Worm (Caenorhabditis elegans) whole organism, L1 larva: Measurements from ENCODE around the gene nlp-50.

Experiments
- C04F5.9 ChIP-seq: sonication (generic microtip); optimal IDR thresholded peaks from 2 replicates; lab custom pipeline; 2016; ENCODE audit warnings: missing genetic modification characterization, missing compliant biosample characterization
- C16A3.4 ChIP-seq: fragments of 150-350 bp; optimal IDR thresholded peaks from 2 replicates; lab custom pipeline; 2014; ENCODE audit warnings: missing biosample characterization, missing genetic modification characterization
- C34B4.2 ChIP-seq: sonication (generic microtip); optimal IDR thresholded peaks from 2 replicates; lab custom pipeline; 2017; ENCODE audit warnings: mild to moderate bottlenecking, missing genetic modification characterization, missing compliant biosample characterization
- aha-1 ChIP-seq: fragments of 150-350 bp; optimal IDR thresholded peaks from 2 replicates; lab custom pipeline; 2014; ENCODE audit warnings: missing biosample characterization, missing genetic modification characterization
- ama-1 ChIP-seq: fragments of 150-350 bp; optimal IDR thresholded peaks from 2 replicates; lab custom pipeline; 2014
- blmp-1 ChIP-seq: fragments of 150-350 bp; optimal IDR thresholded peaks from 2 replicates; lab custom pipeline; 2014; ENCODE audit warnings: missing biosample characterization, missing genetic modification characterization
- ceh-8 ChIP-seq: fragments of 200-800 bp; sonication (Bioruptor generic); optimal IDR thresholded peaks from 2 replicates; lab custom pipeline; 2018; ENCODE audit warnings: mild to moderate bottlenecking, missing genetic modification characterization, moderate library complexity, missing compliant biosample characterization
- ceh-82 ChIP-seq, 3 experiments: fragments of 150-350 bp in 1 of 3; sonication (generic microtip) in 2 of 3; optimal IDR thresholded peaks; 2 replicates each; lab custom pipeline; 2014 to 2017; ENCODE audit warnings: missing biosample characterization in 3 of 3, missing genetic modification characterization in 3 of 3
- ceh-88 ChIP-seq: fragments of 200-800 bp; sonication (Bioruptor generic); IDR thresholded peaks from 2 replicates; pipeline ENCODE4 v1.3.6; 2022; ENCODE audit warnings: missing genetic modification characterization, missing compliant biosample characterization
- ceh-90 ChIP-seq: sonication (generic microtip); optimal IDR thresholded peaks from 2 replicates; lab custom pipeline; 2016; ENCODE audit warnings: missing genetic modification characterization, missing compliant biosample characterization
- dpl-1 ChIP-seq, 3 experiments: fragments of 150-350 bp in 2 of 3; sonication (generic microtip) in 1 of 3; optimal IDR thresholded peaks; 2 replicates each; lab custom pipeline; 2014 to 2017; ENCODE audit warnings: missing biosample characterization in 3 of 3, missing genetic modification characterization in 3 of 3, missing genetic modification reagents in 3 of 3
- dsc-1 ChIP-seq: sonication (generic microtip); optimal IDR thresholded peaks from 2 replicates; lab custom pipeline; 2016; ENCODE audit warnings: mild to moderate bottlenecking, missing genetic modification characterization, missing compliant biosample characterization
- efl-1 ChIP-seq, 4 experiments: fragments of 150-350 bp; optimal IDR thresholded peaks in 3 of 4; peaks in 1 of 4; 1 replicate in 1 of 4; 2 replicates in 3 of 4; lab custom pipeline; 2014; ENCODE audit warnings: missing biosample characterization in 2 of 4, missing genetic modification characterization in 2 of 4, missing genetic modification reagents in 2 of 4
- egl-13 ChIP-seq: sonication (generic microtip); optimal IDR thresholded peaks from 2 replicates; lab custom pipeline; 2016; ENCODE audit warnings: missing genotype, missing genetic modification reagents, missing genetic modification characterization, missing compliant biosample characterization
- elt-2 ChIP-seq: sonication (generic microtip); optimal IDR thresholded peaks from 2 replicates; lab custom pipeline; 2016; ENCODE audit warnings: missing genetic modification characterization, mild to moderate bottlenecking, inconsistent platforms, missing compliant biosample characterization, missing genetic modification reagents
- elt-3 ChIP-seq, 6 experiments: fragments of 150-350 bp in 1 of 6; sonication (generic microtip); optimal IDR thresholded peaks; 2 replicates each; lab custom pipeline; 2017 to 2018; ENCODE audit warnings: missing biosample characterization in 6 of 6, missing genetic modification characterization in 6 of 6, inconsistent platforms in 1 of 6
- ets-5 ChIP-seq: fragments of 200-800 bp; sonication (Bioruptor generic); IDR thresholded peaks from 2 replicates; pipeline ENCODE4 v1.3.6; 2022; ENCODE audit warnings: missing genetic modification characterization, missing compliant biosample characterization
- fkh-10 ChIP-seq: sonication (generic microtip); optimal IDR thresholded peaks from 2 replicates; lab custom pipeline; 2017; ENCODE audit warnings: missing biosample characterization, missing genetic modification reagents, missing genetic modification characterization
- fkh-8 ChIP-seq: sonication (generic microtip); optimal IDR thresholded peaks from 2 replicates; lab custom pipeline; 2016; ENCODE audit warnings: mild to moderate bottlenecking, missing genetic modification characterization, missing compliant biosample characterization
- hlh-17 ChIP-seq: fragments of 200-800 bp; sonication (Bioruptor generic); optimal IDR thresholded peaks from 2 replicates; lab custom pipeline; 2018; ENCODE audit warnings: missing genetic modification characterization, mild to moderate bottlenecking, missing compliant biosample characterization, moderate library complexity, borderline replicate concordance
- hlh-4 ChIP-seq: sonication (generic microtip); optimal IDR thresholded peaks from 2 replicates; lab custom pipeline; 2016; ENCODE audit warnings: mild to moderate bottlenecking, missing genetic modification characterization, missing compliant biosample characterization
- irx-1 ChIP-seq: sonication (generic microtip); optimal IDR thresholded peaks from 2 replicates; lab custom pipeline; 2016; ENCODE audit warnings: missing genetic modification characterization, missing compliant biosample characterization
- isw-1 ChIP-seq: fragments of 200-800 bp; sonication (Bioruptor generic); IDR thresholded peaks from 2 replicates; pipeline ENCODE4 v1.3.6; 2022; ENCODE audit warnings: missing genetic modification characterization, missing compliant biosample characterization
- lin-13 ChIP-seq: fragments of 150-350 bp; optimal IDR thresholded peaks from 2 replicates; lab custom pipeline; 2014; ENCODE audit warnings: missing biosample characterization, missing genetic modification reagents, missing genetic modification characterization
- lin-14 ChIP-seq: fragments of 200-800 bp; sonication (Bioruptor generic); optimal IDR thresholded peaks from 2 replicates; lab custom pipeline; 2018; ENCODE audit warnings: mild to moderate bottlenecking, missing genetic modification characterization, moderate library complexity, missing compliant biosample characterization
- lin-15B ChIP-seq: fragments of 150-350 bp; sonication (generic microtip); optimal IDR thresholded peaks from 3 replicates; lab custom pipeline; 2014; ENCODE audit warnings: missing biosample characterization, missing genetic modification characterization
- lin-39 ChIP-seq: fragments of 150-350 bp; optimal IDR thresholded peaks from 2 replicates; lab custom pipeline; 2014; ENCODE audit warnings: missing biosample characterization, missing genetic modification reagents, missing genetic modification characterization
- lsy-2 ChIP-seq, 2 experiments: fragments of 150-350 bp; optimal IDR thresholded peaks; 2 replicates each; lab custom pipeline; 2014; ENCODE audit warnings: missing biosample characterization in 2 of 2, missing genetic modification characterization in 2 of 2
- mab-9 ChIP-seq: fragments of 200-800 bp; sonication (Bioruptor generic); IDR thresholded peaks from 2 replicates; pipeline ENCODE4 v1.3.6; 2022; ENCODE audit warnings: missing genetic modification reagents, missing genetic modification characterization, missing compliant biosample characterization
- nhr-11 ChIP-seq: fragments of 150-350 bp; optimal IDR thresholded peaks from 2 replicates; lab custom pipeline; 2014; ENCODE audit warnings: missing biosample characterization, missing genetic modification characterization
- nhr-12 ChIP-seq: sonication (generic microtip); optimal IDR thresholded peaks from 2 replicates; lab custom pipeline; 2017; ENCODE audit warnings: missing biosample characterization, missing genetic modification characterization
- nhr-19 ChIP-seq: fragments of 200-800 bp; sonication (Bioruptor generic); conservative IDR thresholded peaks from 2 replicates; pipeline ENCODE4 v1.3.6; 2022; ENCODE audit warnings: missing genetic modification characterization, missing compliant biosample characterization
- nhr-28 ChIP-seq: fragments of 150-350 bp; optimal IDR thresholded peaks from 2 replicates; lab custom pipeline; 2014; ENCODE audit warnings: missing biosample characterization, missing genetic modification characterization
- nhr-71 ChIP-seq: sonication (generic microtip); optimal IDR thresholded peaks from 2 replicates; lab custom pipeline; 2016; ENCODE audit warnings: mild to moderate bottlenecking, missing genetic modification characterization, moderate library complexity, missing compliant biosample characterization
- nhr-76 ChIP-seq: sonication (generic microtip); optimal IDR thresholded peaks from 2 replicates; lab custom pipeline; 2017; ENCODE audit warnings: missing biosample characterization, missing genetic modification characterization
- nhr-77 ChIP-seq: fragments of 150-350 bp; optimal IDR thresholded peaks from 2 replicates; lab custom pipeline; 2014; ENCODE audit warnings: missing biosample characterization, missing genetic modification characterization
- nhr-85 ChIP-seq: sonication (generic microtip); peaks from one replicate; lab custom pipeline; 2016; ENCODE audit warnings: missing genetic modification characterization, inconsistent platforms, missing compliant biosample characterization
- pag-3 ChIP-seq: sonication (generic microtip); optimal IDR thresholded peaks from 2 replicates; lab custom pipeline; 2017; ENCODE audit warnings: missing genetic modification characterization, mild to moderate bottlenecking, missing compliant biosample characterization, antibody characterized with exemption, borderline replicate concordance; ENCODE audit not compliant: insufficient read depth
- rnt-1 ChIP-seq: sonication (generic microtip); optimal IDR thresholded peaks from 2 replicates; lab custom pipeline; 2016; ENCODE audit warnings: mild to moderate bottlenecking, missing genetic modification characterization, moderate library complexity, missing compliant biosample characterization
- skn-1 ChIP-seq: fragments of 150-350 bp; optimal IDR thresholded peaks from 2 replicates; lab custom pipeline; 2014; ENCODE audit warnings: missing biosample characterization, missing genetic modification characterization
- sptf-1 ChIP-seq: fragments of 150-350 bp; optimal IDR thresholded peaks from 2 replicates; lab custom pipeline; 2014; ENCODE audit warnings: missing biosample characterization, missing genetic modification characterization
- unc-98 ChIP-seq: fragments of 200-800 bp; sonication (Bioruptor generic); IDR thresholded peaks from 2 replicates; pipeline ENCODE4 v1.3.6; 2022; ENCODE audit warnings: missing genetic modification characterization, missing compliant biosample characterization
- zag-1 ChIP-seq: fragments of 150-350 bp; optimal IDR thresholded peaks from 2 replicates; lab custom pipeline; 2014; ENCODE audit warnings: missing biosample characterization, missing genetic modification characterization
- ztf-11 ChIP-seq, 2 experiments: sonication (generic microtip); optimal IDR thresholded peaks; 2 replicates each; lab custom pipeline; 2016 to 2017; ENCODE audit warnings: missing genetic modification characterization in 2 of 2, missing biosample characterization in 1 of 2, missing compliant biosample characterization in 1 of 2
- ztf-4 ChIP-seq: fragments of 150-350 bp; optimal IDR thresholded peaks from 2 replicates; lab custom pipeline; 2014; ENCODE audit warnings: missing biosample characterization, missing genetic modification characterization

Gene nlp-50

ce11 chrII:6741428-6741827 is 23.4 kb upstream of the nlp-50 start, which contains the start of gene exos-8 (continued):
- no peak for TF ChIP-seq fkh-10 (GFP tag; lab: Kevin White, UChicago)
- peak in 1 of 6 experiments; percentile 55 for TF ChIP-seq elt-3 (tag; optimal IDR thresholded peaks at IDR 0.05; lab: Kevin White, UChicago)
- no peak for TF ChIP-seq pag-3 (tag; lab: Kevin White, UChicago)
- no peak for TF ChIP-seq irx-1
- TF ChIP-seq lin-39 (tag; lab: Kevin White, UChicago), result no peak
- peak; percentile 81 for TF ChIP-seq lin-15B (tag; lab: Kevin White, UChicago)
- peak; percentile 9 for TF ChIP-seq dsc-1 (tag; lab: Kevin White, UChicago)
- no peak; the same call in 1 of the 2 replicates for TF ChIP-seq isw-1 (GFP tag; lab: Robert Waterston, UW)
- TF ChIP-seq blmp-1 (tag; lab: Kevin White, UChicago), result peak; percentile 55
- TF ChIP-seq efl-1 (optimal IDR thresholded peaks at IDR 0.05; lab: Kevin White, UChicago), result peak; percentile 68 to 76
- TF ChIP-seq efl-1 (GFP tag; optimal IDR thresholded peaks at IDR 0.05 in 1 of 2; lab: Kevin White, UChicago), result peak; percentile 60 to 95
- TF ChIP-seq nhr-12, result no peak
- TF ChIP-seq nhr-76 (tag; lab: Kevin White, UChicago), result no peak
- TF ChIP-seq sptf-1, result no peak
- no peak for TF ChIP-seq unc-98
- TF ChIP-seq fkh-8 (tag; lab: Kevin White, UChicago), result peak; percentile 58
- no peak for TF ChIP-seq ceh-88 (GFP tag; lab: Robert Waterston, UW)
- TF ChIP-seq nhr-71 (tag; lab: Kevin White, UChicago), result peak; percentile 69
- peak; percentile 59 for TF ChIP-seq nhr-85 (tag; lab: Kevin White, UChicago)
- TF ChIP-seq C34B4.2 (tag; lab: Kevin White, UChicago), result no peak
- peak; percentile 65 for TF ChIP-seq C16A3.4 (tag; lab: Kevin White, UChicago)
- peak; percentile 63 for TF ChIP-seq lin-13 (GFP tag; lab: Kevin White, UChicago)
- TF ChIP-seq lsy-2 (tag; optimal IDR thresholded peaks at IDR 0.05; lab: Kevin White, UChicago), result peak; percentile 28 to 80
- TF ChIP-seq hlh-17 (GFP tag; lab: Kevin White, UChicago), result no peak
- no peak for TF ChIP-seq nhr-28 (tag; lab: Kevin White, UChicago)
- no peak for TF ChIP-seq mab-9
- no peak for TF ChIP-seq ztf-4 (tag; lab: Kevin White, UChicago)
- no peak for TF ChIP-seq ets-5 (GFP tag; lab: Robert Waterston, UW)
- peak; percentile 63 for TF ChIP-seq nhr-77
- no peak for TF ChIP-seq aha-1
- no peak for TF ChIP-seq ceh-8 (GFP tag; lab: Kevin White, UChicago)
- TF ChIP-seq ama-1, result no peak
- no peak for TF ChIP-seq egl-13 (tag; lab: Kevin White, UChicago)
- TF ChIP-seq C04F5.9 (tag; lab: Kevin White, UChicago), result no peak
- no peak for TF ChIP-seq elt-2
- TF ChIP-seq lin-14, result peak; percentile 55
- TF ChIP-seq dpl-1 (GFP tag; optimal IDR thresholded peaks at IDR 0.05; lab: Kevin White, UChicago), result peak; percentile 46 to 71 (median 56)
- TF ChIP-seq rnt-1, result peak; percentile 89

- TF ChIP-seq zag-1 (tag; lab: Kevin White, UChicago) (no peak), egl-13 (tag; lab: Kevin White, UChicago) (no peak), nhr-11 (tag; lab: Kevin White, UChicago) (no peak), nhr-19 (GFP tag; lab: Robert Waterston, UW) (no peak), hlh-4 (tag; lab: Kevin White, UChicago) (no peak), ceh-82 (tag; optimal IDR thresholded peaks at IDR 0.05; lab: Kevin White, UChicago) (no peak), ceh-90 (tag; lab: Kevin White, UChicago) (no peak), ztf-11 (tag; optimal IDR thresholded peaks at IDR 0.05; lab: Kevin White, UChicago) (no peak), skn-1 (tag; lab: Kevin White, UChicago) (no peak), dsc-1 (tag; lab: Kevin White, UChicago) (no peak)
- TF ChIP-seq, all 84 proteins: peak for 0
Measured at ce11 chrII:6742614-6743013, 22.2 kb upstream of the nlp-50 start, which contains the start of gene F41G3.6. TSS of gene F41G3.6 (plus strand) at chrII:6742914.
